Fruit fly (Drosophila melanogaster): Measurements from ENCODE around the gene Glyp.

Gene Glyp

DNA sequence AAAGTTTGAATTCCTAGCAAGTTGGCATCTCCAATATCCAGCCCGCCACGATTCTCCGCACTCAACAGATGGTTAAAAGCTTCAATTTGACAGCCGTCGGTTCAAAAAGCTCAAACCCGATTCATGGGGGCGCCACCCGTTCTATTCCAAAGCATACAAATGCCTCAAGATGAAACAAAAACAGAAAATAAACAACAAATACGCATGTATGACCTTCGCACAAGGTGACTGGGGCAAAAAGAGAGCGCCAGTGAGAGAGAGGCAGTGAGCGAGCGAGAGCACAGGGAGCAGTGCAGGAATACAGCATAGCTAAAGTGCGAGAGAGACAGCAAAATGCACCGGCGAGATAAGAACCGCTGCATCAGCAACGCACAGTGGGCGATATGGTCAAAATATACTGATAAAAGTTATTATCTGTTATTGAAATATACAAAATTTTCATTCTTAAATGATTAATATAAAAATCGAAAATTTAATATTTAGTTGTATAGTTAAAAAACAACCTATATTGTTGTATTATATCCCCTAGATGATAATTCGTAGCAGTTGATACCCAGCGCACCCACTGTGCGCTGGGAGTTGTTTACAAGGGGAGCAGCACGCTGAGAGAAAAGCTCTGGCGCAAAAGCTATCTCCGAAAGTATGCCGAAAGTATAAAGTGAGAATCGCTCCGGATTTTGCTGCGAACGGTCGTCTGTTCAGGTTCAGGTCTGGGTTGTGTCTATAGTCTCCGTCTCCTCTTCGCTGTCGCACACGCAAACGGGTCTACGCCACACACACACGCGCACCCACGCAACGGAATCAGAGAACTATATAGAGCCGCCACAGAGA lies at the start of gene Glyp:
Glyp (plus strand) TSS at position 657 of the 831 bp plus-strand sequence.
- TF ChIP-seq CG10669 (GFP tag; optimal IDR thresholded peaks at IDR 0.05) (peak; percentile 93), Sox102F (GFP tag; optimal IDR thresholded peaks at IDR 0.05) (peak; percentile 94), esn (GFP tag; optimal IDR thresholded peaks at IDR 0.05) (peak; percentile 98), achi (GFP tag; optimal IDR thresholded peaks at IDR 0.05) (peak; percentile 100), CG6808 (GFP tag; optimal IDR thresholded peaks at IDR 0.05) (peak; percentile 96), Sox15 (GFP tag; optimal IDR thresholded peaks at IDR 0.05) (peak; percentile 93), spab (GFP tag; optimal IDR thresholded peaks at IDR 0.05) (peak; percentile 96), OdsH (GFP tag; optimal IDR thresholded peaks at IDR 0.05) (peak; percentile 96), CG4318 (GFP tag; optimal IDR thresholded peaks at IDR 0.05) (peak; percentile 98), Ets21C (GFP tag; optimal IDR thresholded peaks at IDR 0.05) (peak; percentile 77), topi (GFP tag; optimal IDR thresholded peaks at IDR 0.05) (peak; percentile 94), fkh (GFP tag; optimal IDR thresholded peaks at IDR 0.05) (peak; percentile 100), Eip78C (GFP tag) (peak; percentile 98), Hr39 (GFP tag; optimal IDR thresholded peaks at IDR 0.05) (peak; percentile 82), CG7368 (GFP tag; optimal IDR thresholded peaks at IDR 0.05) (peak; percentile 94), dsx (GFP tag; optimal IDR thresholded peaks at IDR 0.05; ENCODE audit: poor library complexity, severe bottlenecking) (peak; percentile 95), Eip93F (GFP tag; optimal IDR thresholded peaks at IDR 0.05) (peak; percentile 97), pdm3 (GFP tag; optimal IDR thresholded peaks at IDR 0.05) (peak; percentile 95), Ets96B (tag; optimal IDR thresholded peaks at IDR 0.05) (peak; percentile 98), CG16779 (tag; optimal IDR thresholded peaks at IDR 0.05) (peak; percentile 97), dac (GFP tag; optimal IDR thresholded peaks at IDR 0.05) (peak; percentile 97), CG31627 (GFP tag; optimal IDR thresholded peaks at IDR 0.05) (peak; percentile 85), CG6276 (GFP tag; optimal IDR thresholded peaks at IDR 0.05) (peak; percentile 99), net (GFP tag; optimal IDR thresholded peaks at IDR 0.05) (peak; percentile 97), eg (GFP tag; IDR thresholded peaks at IDR 0.05) (peak; percentile 96), CG8119 (GFP tag; IDR thresholded peaks at IDR 0.05) (peak; percentile 98), CG11762 (GFP tag; optimal IDR thresholded peaks at IDR 0.05; ENCODE audit: insufficient read depth) (peak; percentile 95), Lpt (GFP tag; optimal IDR thresholded peaks at IDR 0.05) (peak; percentile 97), Blimp-1 (GFP tag; optimal IDR thresholded peaks at IDR 0.05) (peak; percentile 88), CG8632 (GFP tag; optimal IDR thresholded peaks at IDR 0.05) (peak; percentile 98), CG3919 (GFP tag; optimal IDR thresholded peaks at IDR 0.05) (peak; percentile 97), Sox14 (GFP tag; optimal IDR thresholded peaks at IDR 0.05) (peak; percentile 89), CG6792 (GFP tag; optimal IDR thresholded peaks at IDR 0.05) (peak; percentile 96), CG6163 (GFP tag; IDR thresholded peaks at IDR 0.05) (peak; percentile 95), Met (GFP tag; optimal IDR thresholded peaks at IDR 0.05) (peak; percentile 95), CG15336 (GFP tag; IDR thresholded peaks at IDR 0.05) (peak; percentile 98), CG6854 (GFP tag; optimal IDR thresholded peaks at IDR 0.05) (peak; percentile 97), CG1621 (tag; optimal IDR thresholded peaks at IDR 0.05) (peak; percentile 88), lz (GFP tag; optimal IDR thresholded peaks at IDR 0.05) (peak; percentile 93), CG11294 (GFP tag; IDR thresholded peaks at IDR 0.05) (peak; percentile 93), Hr38 (GFP tag; optimal IDR thresholded peaks at IDR 0.05) (no peak), CG3032 (tag; optimal IDR thresholded peaks at IDR 0.05) (peak; percentile 97), svp (GFP tag) (peak; percentile 97), CG8319 (GFP tag; optimal IDR thresholded peaks at IDR 0.05) (peak; percentile 92), acj6 (GFP tag; optimal IDR thresholded peaks at IDR 0.05) (peak; percentile 95), ss (GFP tag; optimal IDR thresholded peaks at IDR 0.05) (peak; percentile 95 to 98), Gug (GFP tag; IDR thresholded peaks at IDR 0.05) (peak; percentile 97), CG11902 (GFP tag; optimal IDR thresholded peaks at IDR 0.05) (peak; percentile 89), fd59A (GFP tag; optimal IDR thresholded peaks at IDR 0.05) (peak; percentile 97), CG10631 (GFP tag; optimal IDR thresholded peaks at IDR 0.05) (peak; percentile 97)
